Worm (Caenorhabditis elegans) whole organism, late embryonic: ENCODE results near the gene col-83.

Source experiments
- C08G9.2 ChIP-seq: sonication (generic microtip); optimal IDR thresholded peaks from 2 replicates; lab custom pipeline; 2016; ENCODE audit warnings: mild to moderate bottlenecking, missing genetic modification characterization, moderate library complexity, missing compliant biosample characterization
- K02D7.2 ChIP-seq: sonication (generic microtip); optimal IDR thresholded peaks from 2 replicates; lab custom pipeline; 2017; ENCODE audit warnings: mild to moderate bottlenecking, missing genetic modification characterization, missing compliant biosample characterization
- K09A11.1 ChIP-seq: sonication (generic microtip); optimal IDR thresholded peaks from 2 replicates; lab custom pipeline; 2017; ENCODE audit warnings: antibody characterized with exemption, mild to moderate bottlenecking, missing genetic modification characterization, missing compliant biosample characterization; ENCODE audit not compliant: insufficient read depth
- ahr-1 ChIP-seq: sonication (generic microtip); optimal IDR thresholded peaks from 2 replicates; lab custom pipeline; 2016; ENCODE audit warnings: missing genetic modification characterization, missing compliant biosample characterization
- ceh-14 ChIP-seq: sonication (generic microtip); optimal IDR thresholded peaks from 2 replicates; lab custom pipeline; 2016; ENCODE audit warnings: missing genotype, missing genetic modification characterization, missing compliant biosample characterization
- ceh-19 ChIP-seq: fragments of 200-800 bp; sonication (Bioruptor generic); optimal IDR thresholded peaks from 2 replicates; lab custom pipeline; 2018; ENCODE audit warnings: mild to moderate bottlenecking, missing genetic modification characterization, missing compliant biosample characterization
- ceh-22 ChIP-seq: sonication (generic microtip); optimal IDR thresholded peaks from 2 replicates; lab custom pipeline; 2017; ENCODE audit warnings: missing biosample characterization, missing genetic modification characterization
- ceh-30 ChIP-seq: fragments of 150-350 bp; optimal IDR thresholded peaks from 2 replicates; lab custom pipeline; 2014; ENCODE audit warnings: missing biosample characterization, missing genetic modification characterization
- ceh-31 ChIP-seq: sonication (generic microtip); optimal IDR thresholded peaks from 2 replicates; lab custom pipeline; 2016; ENCODE audit warnings: missing genetic modification characterization, missing compliant biosample characterization
- ceh-34 ChIP-seq: sonication (generic microtip); optimal IDR thresholded peaks from 2 replicates; lab custom pipeline; 2016; ENCODE audit warnings: mild to moderate bottlenecking, missing genetic modification characterization, missing compliant biosample characterization
- ceh-45 ChIP-seq: fragments of 200-800 bp; sonication (Bioruptor generic); IDR thresholded peaks from 2 replicates; pipeline ENCODE4 v1.3.6; 2022; ENCODE audit warnings: missing genetic modification reagents, missing genetic modification characterization, missing compliant biosample characterization
- ceh-48 ChIP-seq: sonication (generic microtip); optimal IDR thresholded peaks from 2 replicates; lab custom pipeline; 2016; ENCODE audit warnings: missing genetic modification characterization, inconsistent platforms, missing compliant biosample characterization
- ceh-6 ChIP-seq: fragments of 200-800 bp; sonication (Bioruptor generic); optimal IDR thresholded peaks from 2 replicates; lab custom pipeline; 2018; ENCODE audit warnings: mild to moderate bottlenecking, missing genetic modification characterization, missing compliant biosample characterization
- dmd-4 ChIP-seq: sonication (generic microtip); optimal IDR thresholded peaks from 2 replicates; lab custom pipeline; 2016; ENCODE audit warnings: borderline replicate concordance, missing genetic modification characterization, missing compliant biosample characterization
- dve-1 ChIP-seq: sonication (generic microtip); optimal IDR thresholded peaks from 2 replicates; lab custom pipeline; 2017; ENCODE audit warnings: antibody characterized with exemption, mild to moderate bottlenecking, missing genetic modification characterization, missing compliant biosample characterization
- ets-4 ChIP-seq: sonication (generic microtip); optimal IDR thresholded peaks from 2 replicates; lab custom pipeline; 2016; ENCODE audit warnings: missing genetic modification characterization, missing compliant biosample characterization
- eyg-1 ChIP-seq: sonication (generic microtip); optimal IDR thresholded peaks from 2 replicates; lab custom pipeline; 2016; ENCODE audit warnings: missing genotype, missing genetic modification characterization, missing compliant biosample characterization
- fax-1 ChIP-seq: sonication (generic microtip); optimal IDR thresholded peaks from 2 replicates; lab custom pipeline; 2016; ENCODE audit warnings: missing genotype, missing genetic modification characterization, missing compliant biosample characterization
- gmeb-2 ChIP-seq: sonication (generic microtip); optimal IDR thresholded peaks from 2 replicates; lab custom pipeline; 2016; ENCODE audit warnings: missing genetic modification characterization, inconsistent platforms, missing compliant biosample characterization
- hlh-15 ChIP-seq: sonication (generic microtip); optimal IDR thresholded peaks from 2 replicates; lab custom pipeline; 2016; ENCODE audit warnings: missing genetic modification characterization, missing compliant biosample characterization
- hlh-30 ChIP-seq: sonication (generic microtip); optimal IDR thresholded peaks from 2 replicates; lab custom pipeline; 2017; ENCODE audit warnings: antibody characterized with exemption, missing genetic modification characterization, missing compliant biosample characterization; ENCODE audit not compliant: insufficient read depth
- hlh-6 ChIP-seq: sonication (generic microtip); optimal IDR thresholded peaks from 2 replicates; lab custom pipeline; 2016; ENCODE audit warnings: missing genotype, missing genetic modification characterization, missing compliant biosample characterization
- madf-2 ChIP-seq: sonication (generic microtip); optimal IDR thresholded peaks from 2 replicates; lab custom pipeline; 2017; ENCODE audit warnings: missing genetic modification characterization, missing compliant biosample characterization
- nhr-11 ChIP-seq: fragments of 150-350 bp; optimal IDR thresholded peaks from 2 replicates; lab custom pipeline; 2014; ENCODE audit warnings: missing biosample characterization, missing genetic modification characterization
- pag-3 ChIP-seq: sonication (generic microtip); optimal IDR thresholded peaks from 2 replicates; lab custom pipeline; 2016; ENCODE audit warnings: missing compliant biosample characterization, missing genetic modification characterization, borderline replicate concordance
- pha-2 ChIP-seq: sonication (generic microtip); optimal IDR thresholded peaks from 2 replicates; lab custom pipeline; 2017; ENCODE audit warnings: mild to moderate bottlenecking, missing genetic modification characterization, missing compliant biosample characterization
- pha-4 ChIP-seq: fragments of 150-350 bp; optimal IDR thresholded peaks from 2 replicates; lab custom pipeline; 2018; ENCODE audit warnings: missing biosample characterization, missing genetic modification reagents, missing genetic modification characterization
- ref-2 ChIP-seq: sonication (generic microtip); optimal IDR thresholded peaks from 2 replicates; lab custom pipeline; 2016; ENCODE audit warnings: missing genetic modification characterization, missing compliant biosample characterization
- rnt-1 ChIP-seq: sonication (generic microtip); optimal IDR thresholded peaks from 2 replicates; lab custom pipeline; 2016; ENCODE audit warnings: missing genetic modification characterization, missing compliant biosample characterization
- tbx-7 ChIP-seq: sonication (generic microtip); optimal IDR thresholded peaks from 2 replicates; lab custom pipeline; 2016; ENCODE audit warnings: missing genotype, missing genetic modification characterization, missing compliant biosample characterization
- unc-42 ChIP-seq: sonication (generic microtip); optimal IDR thresholded peaks from 2 replicates; lab custom pipeline; 2016; ENCODE audit warnings: missing genotype, missing genetic modification characterization, missing compliant biosample characterization
- unc-55 ChIP-seq: sonication (generic microtip); optimal IDR thresholded peaks from 2 replicates; lab custom pipeline; 2017; ENCODE audit warnings: missing biosample characterization, missing genetic modification reagents, missing genetic modification characterization
- unc-86 ChIP-seq: sonication (generic microtip); optimal IDR thresholded peaks from 2 replicates; lab custom pipeline; 2016; ENCODE audit warnings: missing genetic modification characterization, missing compliant biosample characterization
- ztf-16 ChIP-seq: sonication (generic microtip); optimal IDR thresholded peaks from 2 replicates; lab custom pipeline; 2017; ENCODE audit warnings: missing genetic modification characterization, missing compliant biosample characterization

The col-83 gene

ce11 chrII:11089356-11089755 lies 43.6 kb upstream of the col-83 start, which contains the start of gene unc-53:
Gene unc-53, minus strand, starts transcription at chrII:11089456.
- TF ChIP-seq hlh-15 (no peak), dmd-4 (no peak), C08G9.2 (tag; lab: Kevin White, UChicago) (no peak), ceh-30 (tag; lab: Kevin White, UChicago) (no peak), tbx-7 (tag; lab: Kevin White, UChicago) (no peak), unc-86 (tag; lab: Kevin White, UChicago) (no peak), fax-1 (no peak), ceh-22 (tag; lab: Kevin White, UChicago) (no peak), ahr-1 (tag; lab: Kevin White, UChicago) (no peak), ceh-34 (tag; lab: Kevin White, UChicago) (no peak), gmeb-2 (tag; lab: Kevin White, UChicago) (no peak), hlh-6 (tag; lab: Kevin White, UChicago) (no peak), ztf-16 (no peak), unc-42 (tag; lab: Kevin White, UChicago) (no peak), ceh-45 (GFP tag; lab: Robert Waterston, UW) (no peak), pha-4 (no peak), pag-3 (tag; lab: Kevin White, UChicago) (no peak), ets-4 (tag; lab: Kevin White, UChicago) (no peak), dve-1 (tag; lab: Kevin White, UChicago) (no peak), rnt-1 (tag; lab: Kevin White, UChicago) (no peak)

ce11 chrII:11088137-11088536 lies 42.4 kb upstream of the col-83 start:
- no peak for TF ChIP-seq eyg-1 (tag; lab: Kevin White, UChicago)
- TF ChIP-seq K09A11.1 (tag; lab: Kevin White, UChicago) = no peak
- no peak for TF ChIP-seq ceh-19 (GFP tag; lab: Kevin White, UChicago)
- peak; percentile 5 for TF ChIP-seq ceh-31 (tag; lab: Kevin White, UChicago)
- no peak for TF ChIP-seq ref-2 (tag; lab: Kevin White, UChicago)
- peak; percentile 97 for TF ChIP-seq unc-42 (tag; lab: Kevin White, UChicago)
- no peak for TF ChIP-seq nhr-11 (tag; lab: Kevin White, UChicago)
- no peak for TF ChIP-seq madf-2 (tag; lab: Kevin White, UChicago)
- peak; percentile 0 for TF ChIP-seq ceh-6
- no peak for TF ChIP-seq pha-4
- TF ChIP-seq tbx-7 (tag; lab: Kevin White, UChicago) = no peak
- TF ChIP-seq, all 69 proteins: peak for 3

- TF ChIP-seq ceh-31 (tag; lab: Kevin White, UChicago) = peak; percentile 18
- TF ChIP-seq ceh-48 (tag; lab: Kevin White, UChicago) = no peak
- peak; percentile 77 for TF ChIP-seq unc-42 (tag; lab: Kevin White, UChicago)
- TF ChIP-seq, all 69 proteins: peak for 2
These were observed 41.0 kb upstream of the col-83 start for ce11 chrII:11086770-11087169.

ce11 chrII:11076550-11076949 lies 30.8 kb upstream of the col-83 start:
- no peak for TF ChIP-seq ceh-22 (tag; lab: Kevin White, UChicago)
- peak; percentile 30 for TF ChIP-seq rnt-1 (tag; lab: Kevin White, UChicago)

- TF ChIP-seq ceh-14 = peak; percentile 16
- TF ChIP-seq ceh-19 (GFP tag; lab: Kevin White, UChicago) = no peak
- TF ChIP-seq unc-55 (GFP tag; lab: Kevin White, UChicago) = peak; percentile 0
- TF ChIP-seq ceh-31 (tag; lab: Kevin White, UChicago) = peak; percentile 2
- peak; percentile 54 for TF ChIP-seq unc-42 (tag; lab: Kevin White, UChicago)
- TF ChIP-seq, all 69 proteins: peak for 4
These were observed 26.8 kb upstream of the col-83 start for ce11 chrII:11072565-11072964.

ce11 chrII:11064191-11064695 lies 18.5 kb upstream of the col-83 start:
- TF ChIP-seq hlh-30 (tag; lab: Kevin White, UChicago) = no peak
- no peak for TF ChIP-seq pha-2
- TF ChIP-seq K02D7.2 (tag; lab: Kevin White, UChicago) = no peak
- peak; percentile 20 for TF ChIP-seq ref-2 (tag; lab: Kevin White, UChicago)
